Fruit fly (Drosophila melanogaster) whole organism, pupa: Measurements from ENCODE around the gene Anp.

ENCODE experiments used
- CG10348 ChIP-seq: fragments of 200-800 bp; sonication (Bioruptor generic); IDR thresholded peaks from 2 replicates; pipeline ENCODE4 v1.3.6; 2022; ENCODE audit warnings: missing biosample characterization, missing genetic modification characterization
- CG12605 ChIP-seq: fragments of 200-800 bp; sonication (Bioruptor generic); IDR thresholded peaks from 2 replicates; pipeline ENCODE4 v1.3.6; 2022; ENCODE audit warnings: missing biosample characterization, missing genetic modification characterization
- CG13204 ChIP-seq: fragments of 200-800 bp; sonication (Bioruptor generic); optimal IDR thresholded peaks from 2 replicates; lab custom pipeline; 2018; ENCODE audit warnings: missing biosample characterization, mild to moderate bottlenecking, missing genetic modification characterization, moderate library complexity
- CG14655 ChIP-seq: fragments of 200-800 bp; sonication (Bioruptor generic); optimal IDR thresholded peaks from 3 replicates; lab custom pipeline; 2017; ENCODE audit warnings: mild to moderate bottlenecking, missing biosample characterization, missing genetic modification reagents, missing genetic modification characterization
- CG15710 ChIP-seq: fragments of 200-800 bp; sonication (Bioruptor generic); optimal IDR thresholded peaks from 2 replicates; lab custom pipeline; 2018; ENCODE audit warnings: missing biosample characterization, mild to moderate bottlenecking, missing genetic modification characterization, moderate library complexity
- CG17806 ChIP-seq: fragments of 200-800 bp; sonication (Bioruptor generic); optimal IDR thresholded peaks from 2 replicates; lab custom pipeline; 2018; ENCODE audit warnings: missing biosample characterization, mild to moderate bottlenecking, missing genetic modification characterization, moderate library complexity
- CG32121 ChIP-seq: fragments of 200-800 bp; sonication (Bioruptor generic); IDR thresholded peaks from 2 replicates; pipeline ENCODE4 v1.3.6; 2022; ENCODE audit warnings: missing biosample characterization, missing genetic modification characterization
- CG34367 ChIP-seq: fragments of 200-800 bp; sonication (Bioruptor generic); optimal IDR thresholded peaks from 2 replicates; lab custom pipeline; 2018; ENCODE audit warnings: missing biosample characterization, mild to moderate bottlenecking, missing genetic modification characterization
- CG4496 ChIP-seq: fragments of 200-800 bp; sonication (Bioruptor generic); IDR thresholded peaks from 3 replicates; pipeline ENCODE4 v1.3.6; 2022; ENCODE audit warnings: missing biosample characterization, missing genetic modification characterization
- CG8159 ChIP-seq: fragments of 200-800 bp; sonication (Bioruptor generic); optimal IDR thresholded peaks from 3 replicates; lab custom pipeline; 2018; ENCODE audit warnings: missing biosample characterization, mild to moderate bottlenecking, missing genetic modification characterization, moderate library complexity
- CG8301 ChIP-seq: fragments of 200-800 bp; sonication (Bioruptor generic); optimal IDR thresholded peaks from 2 replicates; lab custom pipeline; 2018; ENCODE audit warnings: missing biosample characterization, mild to moderate bottlenecking, missing genetic modification characterization
- CG9948 ChIP-seq: fragments of 200-800 bp; sonication (Bioruptor generic); optimal IDR thresholded peaks from 2 replicates; lab custom pipeline; 2018; ENCODE audit warnings: missing biosample characterization, mild to moderate bottlenecking, missing genetic modification characterization, moderate library complexity
- D1 ChIP-seq: fragments of 200-800 bp; sonication (Bioruptor generic); optimal IDR thresholded peaks from 2 replicates; lab custom pipeline; 2018; ENCODE audit warnings: missing biosample characterization, mild to moderate bottlenecking, missing genetic modification characterization, moderate library complexity
- EcR ChIP-seq: fragments of 200-800 bp; sonication (Bioruptor generic); optimal IDR thresholded peaks from 3 replicates; lab custom pipeline; 2019; ENCODE audit warnings: missing biosample characterization, missing genetic modification characterization, mild to moderate bottlenecking, moderate library complexity, missing genetic modification reagents
- Ets98B ChIP-seq: fragments of 200-800 bp; sonication (Bioruptor generic); IDR thresholded peaks from 2 replicates; pipeline ENCODE4 v1.3.6; 2022; ENCODE audit warnings: missing biosample characterization, missing genetic modification characterization
- Pif1A ChIP-seq: fragments of 200-800 bp; sonication (Bioruptor generic); optimal IDR thresholded peaks from 3 replicates; lab custom pipeline; 2016; ENCODE audit warnings: missing biosample characterization, missing genetic modification characterization
- Pif1B ChIP-seq: fragments of 200-800 bp; sonication (Bioruptor generic); optimal IDR thresholded peaks from 3 replicates; lab custom pipeline; 2016; ENCODE audit warnings: missing biosample characterization, missing genetic modification characterization
- Snoo ChIP-seq: fragments of 200-800 bp; sonication (Bioruptor generic); optimal IDR thresholded peaks from 3 replicates; lab custom pipeline; 2017; ENCODE audit warnings: missing biosample characterization, mild to moderate bottlenecking, missing genetic modification characterization, inconsistent platforms
- fd96Ca ChIP-seq: fragments of 200-800 bp; sonication (Bioruptor generic); IDR thresholded peaks from 3 replicates; pipeline ENCODE4 v1.3.6; 2022; ENCODE audit warnings: missing biosample characterization, missing genetic modification characterization
- gl ChIP-seq: fragments of 200-800 bp; sonication (Bioruptor generic); optimal IDR thresholded peaks from 2 replicates; lab custom pipeline; 2018; ENCODE audit warnings: missing biosample characterization, mild to moderate bottlenecking, missing genetic modification characterization
- rn ChIP-seq: fragments of 200-800 bp; sonication (Bioruptor generic); IDR thresholded peaks from 2 replicates; pipeline ENCODE4 v1.3.6; 2022; ENCODE audit warnings: missing biosample characterization, missing genetic modification characterization

Gene Anp

DNA sequence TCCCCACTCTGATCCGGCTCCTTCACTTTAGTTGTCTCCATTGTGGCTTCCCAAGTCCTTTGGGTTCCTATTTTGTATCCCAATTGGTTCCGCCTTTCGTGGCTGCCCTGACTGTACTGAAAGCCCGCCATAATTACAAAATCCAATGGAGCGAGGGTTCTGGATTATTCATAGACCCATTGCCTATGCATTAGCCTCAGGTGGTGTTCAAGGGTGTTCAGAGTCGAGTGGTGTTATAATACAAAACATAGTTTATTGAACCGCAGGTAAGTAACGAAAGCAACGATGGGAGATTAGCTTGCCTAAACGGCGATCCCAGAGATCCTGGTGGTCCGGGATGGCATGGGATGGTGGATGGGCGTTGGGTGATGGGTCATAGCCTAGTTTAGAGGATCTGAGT lies 13.6 kb upstream of the Anp start, which contains the start of gene CG15531:
Gene CG15531 (minus strand): TSS at position 101 of the 400 bp plus-strand sequence.
- no peak for TF ChIP-seq CG17806 (tag; lab: Kevin White, UChicago)
- TF ChIP-seq CG34367 (tag; lab: Kevin White, UChicago), result no peak
- no peak for TF ChIP-seq rn (GFP tag; lab: Robert Waterston, UW)
- no peak for TF ChIP-seq CG15710 (tag; lab: Kevin White, UChicago)
- no peak for TF ChIP-seq Pif1B (GFP tag; lab: Kevin White, UChicago)
- no peak for TF ChIP-seq CG13204 (GFP tag; lab: Kevin White, UChicago)
- TF ChIP-seq CG14655 (GFP tag; lab: Kevin White, UChicago), result no peak
- no peak for TF ChIP-seq Pif1A (GFP tag; lab: Kevin White, UChicago)
- TF ChIP-seq gl, result no peak
- no peak for TF ChIP-seq CG8159 (tag; lab: Kevin White, UChicago)
- no peak for TF ChIP-seq fd96Ca (GFP tag; lab: Robert Waterston, UW)
- no peak for TF ChIP-seq CG12605 (GFP tag; lab: Robert Waterston, UW)
- TF ChIP-seq Ets98B (GFP tag; lab: Robert Waterston, UW), result no peak
- TF ChIP-seq CG8301 (tag; lab: Kevin White, UChicago), result no peak
- no peak for TF ChIP-seq CG9948 (tag; lab: Kevin White, UChicago)
- TF ChIP-seq Snoo, result no peak
- no peak for TF ChIP-seq CG4496 (GFP tag; lab: Robert Waterston, UW)
- no peak for TF ChIP-seq CG10348 (GFP tag; lab: Robert Waterston, UW)
- no peak for TF ChIP-seq D1

DNA sequence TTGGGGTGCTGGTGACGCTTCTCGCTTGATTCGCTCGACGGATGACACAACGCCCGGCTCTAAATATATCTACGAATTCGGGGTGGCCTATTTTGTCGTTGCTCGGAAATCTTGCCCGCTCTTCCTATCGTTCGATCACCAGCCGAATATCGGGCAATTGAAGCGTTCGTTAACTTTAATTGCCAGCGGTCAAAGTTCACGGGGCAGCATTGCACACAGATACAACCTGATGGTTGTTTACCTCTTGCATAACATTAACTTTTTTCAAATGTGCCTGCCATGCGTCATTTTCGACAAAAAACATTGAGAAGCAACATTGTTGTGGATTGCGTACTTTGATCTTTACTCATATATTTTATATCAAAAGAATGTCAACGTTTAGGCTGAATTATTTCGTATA lies 12.0 kb upstream of the Anp start:
- TF ChIP-seq rn (GFP tag; lab: Robert Waterston, UW) (no peak), Pif1A (GFP tag; lab: Kevin White, UChicago) (no peak), Ets98B (GFP tag; lab: Robert Waterston, UW) (no peak), CG4496 (GFP tag; lab: Robert Waterston, UW) (no peak), CG17806 (tag; lab: Kevin White, UChicago) (no peak)

DNA sequence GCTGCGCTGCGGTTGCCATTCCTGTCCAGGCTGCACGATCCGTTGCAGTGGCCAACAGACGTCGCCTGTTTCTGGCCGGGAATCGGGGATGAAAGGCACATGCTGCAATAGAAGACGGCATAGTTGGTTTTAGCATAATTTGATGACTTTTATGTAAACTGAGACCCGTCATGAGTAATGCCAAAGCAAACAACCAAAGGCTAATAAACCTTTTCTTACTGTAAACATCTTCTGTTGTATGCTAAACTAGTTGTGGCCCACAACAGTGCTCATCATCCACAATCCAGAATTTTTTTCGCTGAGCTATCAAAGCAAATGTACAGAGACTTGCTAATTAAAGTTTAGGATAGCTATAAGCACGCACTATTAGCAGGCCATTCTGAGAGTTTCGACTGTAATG lies 11.0 kb upstream of the Anp start:
- TF ChIP-seq CG8301 (tag; lab: Kevin White, UChicago) (no peak), Ets98B (GFP tag; lab: Robert Waterston, UW) (no peak), CG8159 (tag; lab: Kevin White, UChicago) (no peak), CG10348 (GFP tag; lab: Robert Waterston, UW) (no peak), rn (GFP tag; lab: Robert Waterston, UW) (no peak), CG14655 (GFP tag; lab: Kevin White, UChicago) (no peak), CG9948 (tag; lab: Kevin White, UChicago) (no peak), CG34367 (tag; lab: Kevin White, UChicago) (no peak), fd96Ca (GFP tag; lab: Robert Waterston, UW) (no peak), D1 (no peak), Pif1B (GFP tag; lab: Kevin White, UChicago) (no peak), CG12605 (GFP tag; lab: Robert Waterston, UW) (no peak), Pif1A (GFP tag; lab: Kevin White, UChicago) (no peak)
- TF ChIP-seq, all 21 proteins: peak for 0

DNA sequence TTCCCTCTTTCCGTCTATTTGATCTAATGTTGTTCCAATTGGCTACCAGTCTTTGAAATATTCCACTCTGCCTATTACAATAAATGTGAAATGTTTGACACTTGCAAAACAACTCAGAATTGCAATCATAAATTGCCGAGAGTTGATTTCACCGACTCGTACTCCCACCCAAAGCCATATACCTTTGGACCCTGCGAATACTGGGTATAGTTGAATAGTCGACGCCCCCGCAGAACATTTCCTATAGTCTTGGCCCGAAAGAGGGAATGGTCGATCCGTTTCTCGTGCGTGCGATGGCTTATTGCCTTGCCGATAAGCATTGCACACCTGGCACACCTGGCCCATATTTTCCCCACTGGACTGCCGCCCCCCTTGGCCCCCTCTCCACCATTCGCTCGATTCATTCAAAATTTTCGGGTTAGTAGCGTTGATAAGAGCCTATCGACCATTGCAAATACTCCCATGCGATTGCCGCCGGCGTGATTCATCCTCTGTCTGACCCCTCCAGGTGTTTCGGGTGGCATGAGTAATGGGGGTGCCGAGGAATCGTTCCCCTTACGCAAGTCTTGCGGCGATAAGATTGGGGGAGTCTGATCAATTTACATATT lies 9.6 kb upstream of the Anp start:
- TF ChIP-seq rn (GFP tag; lab: Robert Waterston, UW), result no peak
- TF ChIP-seq gl, result no peak
- no peak for TF ChIP-seq CG8159 (tag; lab: Kevin White, UChicago)
- TF ChIP-seq CG32121 (GFP tag; lab: Robert Waterston, UW), result no peak
- no peak for TF ChIP-seq CG13204 (GFP tag; lab: Kevin White, UChicago)
- no peak for TF ChIP-seq CG10348 (GFP tag; lab: Robert Waterston, UW)
- TF ChIP-seq Ets98B (GFP tag; lab: Robert Waterston, UW), result no peak
- no peak for TF ChIP-seq Pif1B (GFP tag; lab: Kevin White, UChicago)
- TF ChIP-seq D1, result no peak
- no peak for TF ChIP-seq CG9948 (tag; lab: Kevin White, UChicago)
- no peak for TF ChIP-seq Pif1A (GFP tag; lab: Kevin White, UChicago)
- TF ChIP-seq CG15710 (tag; lab: Kevin White, UChicago), result no peak
- TF ChIP-seq CG8301 (tag; lab: Kevin White, UChicago), result no peak
- no peak for TF ChIP-seq EcR
- no peak for TF ChIP-seq CG12605 (GFP tag; lab: Robert Waterston, UW)
- no peak for TF ChIP-seq CG4496 (GFP tag; lab: Robert Waterston, UW)
- TF ChIP-seq Snoo, result no peak
- TF ChIP-seq, all 21 proteins: peak for 0

DNA sequence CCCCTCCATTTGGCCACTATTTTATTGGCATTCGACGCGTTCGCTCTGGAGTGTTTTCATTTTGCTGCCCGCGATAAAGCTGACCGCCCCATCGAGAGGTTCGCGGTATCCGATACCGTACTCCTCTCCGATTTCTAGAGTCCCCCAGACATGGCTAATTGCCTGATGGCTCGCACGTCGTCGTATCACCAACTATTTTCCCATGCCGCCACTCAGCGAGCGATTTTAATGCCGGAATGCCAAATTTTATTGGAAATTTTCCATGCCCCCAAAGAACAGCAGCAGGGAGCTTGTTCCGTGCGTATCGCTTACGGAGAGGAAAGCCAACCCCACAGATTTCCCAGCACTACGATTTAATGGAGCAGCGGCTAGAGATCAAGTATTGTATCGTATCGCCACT lies 8.7 kb upstream of the Anp start:
- TF ChIP-seq CG4496 (GFP tag; lab: Robert Waterston, UW), result no peak
- TF ChIP-seq Snoo, result no peak
- no peak for TF ChIP-seq CG15710 (tag; lab: Kevin White, UChicago)
- no peak for TF ChIP-seq CG12605 (GFP tag; lab: Robert Waterston, UW)
- no peak for TF ChIP-seq CG8159 (tag; lab: Kevin White, UChicago)
- TF ChIP-seq CG8301 (tag; lab: Kevin White, UChicago), result no peak
- TF ChIP-seq gl, result no peak

DNA sequence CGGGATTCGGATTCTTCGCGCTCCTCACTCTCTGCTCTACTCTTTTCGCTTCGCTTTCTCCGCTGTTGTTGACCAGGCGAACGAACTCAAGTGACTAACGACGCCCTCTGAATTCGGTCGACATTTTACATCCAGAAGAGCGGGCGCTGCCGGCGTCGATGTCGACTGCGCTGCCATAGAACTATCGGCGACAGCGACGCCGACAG lies 6.9 kb upstream of the Anp start, which contains the start of gene CG9743:
Gene CG9743 (minus strand): TSS at position 101 of the 206 bp plus-strand sequence.
- no peak for TF ChIP-seq CG17806 (tag; lab: Kevin White, UChicago)
- no peak for TF ChIP-seq CG14655 (GFP tag; lab: Kevin White, UChicago)
- TF ChIP-seq CG9948 (tag; lab: Kevin White, UChicago), result no peak
- no peak for TF ChIP-seq CG15710 (tag; lab: Kevin White, UChicago)
- TF ChIP-seq CG8301 (tag; lab: Kevin White, UChicago), result no peak
- TF ChIP-seq CG12605 (GFP tag; lab: Robert Waterston, UW), result no peak
- TF ChIP-seq Snoo, result no peak
- no peak for TF ChIP-seq CG10348 (GFP tag; lab: Robert Waterston, UW)
- TF ChIP-seq Pif1A (GFP tag; lab: Kevin White, UChicago), result no peak
- TF ChIP-seq Pif1B (GFP tag; lab: Kevin White, UChicago), result no peak
- TF ChIP-seq gl, result no peak
- TF ChIP-seq CG34367 (tag; lab: Kevin White, UChicago), result no peak
- TF ChIP-seq CG32121 (GFP tag; lab: Robert Waterston, UW), result no peak
- no peak for TF ChIP-seq CG8159 (tag; lab: Kevin White, UChicago)
- TF ChIP-seq D1, result no peak
- no peak for TF ChIP-seq fd96Ca (GFP tag; lab: Robert Waterston, UW)
- no peak for TF ChIP-seq Ets98B (GFP tag; lab: Robert Waterston, UW)
- TF ChIP-seq EcR, result no peak
- TF ChIP-seq CG13204 (GFP tag; lab: Kevin White, UChicago), result no peak
